Worm (Caenorhabditis elegans): Measurements from ENCODE around the gene fbxb-9.

ce11 chrIV:11131268-11131667 is 31.1 kb downstream of the fbxb-9 start, which contains the start of gene ard-1:
- TF ChIP-seq nhr-237 (tag; optimal IDR thresholded peaks at IDR 0.05) (no peak), ces-1 (GFP tag; optimal IDR thresholded peaks at IDR 0.05) (no peak), mep-1 (tag; optimal IDR thresholded peaks at IDR 0.05) (no peak), mab-5 (tag; optimal IDR thresholded peaks at IDR 0.05) (no peak), M03D4.4 (tag; optimal IDR thresholded peaks at IDR 0.05) (no peak), lin-13 (tag; optimal IDR thresholded peaks at IDR 0.05) (no peak), ceh-83 (GFP tag; optimal IDR thresholded peaks at IDR 0.05) (no peak), flh-1 (GFP tag; optimal IDR thresholded peaks at IDR 0.05) (no peak)
